Fruit fly (Drosophila melanogaster): Measurements from ENCODE around the gene Crg-1.
A peak's percentile ranks its signal among the peaks of the same experiment; 100 is the strongest.
"Not testable (repeated sequence)": the region's sequence is repeated elsewhere in the genome, so short reads cannot be mapped to it uniquely, and the experiment has no call there.

The Crg-1 gene

DNA sequence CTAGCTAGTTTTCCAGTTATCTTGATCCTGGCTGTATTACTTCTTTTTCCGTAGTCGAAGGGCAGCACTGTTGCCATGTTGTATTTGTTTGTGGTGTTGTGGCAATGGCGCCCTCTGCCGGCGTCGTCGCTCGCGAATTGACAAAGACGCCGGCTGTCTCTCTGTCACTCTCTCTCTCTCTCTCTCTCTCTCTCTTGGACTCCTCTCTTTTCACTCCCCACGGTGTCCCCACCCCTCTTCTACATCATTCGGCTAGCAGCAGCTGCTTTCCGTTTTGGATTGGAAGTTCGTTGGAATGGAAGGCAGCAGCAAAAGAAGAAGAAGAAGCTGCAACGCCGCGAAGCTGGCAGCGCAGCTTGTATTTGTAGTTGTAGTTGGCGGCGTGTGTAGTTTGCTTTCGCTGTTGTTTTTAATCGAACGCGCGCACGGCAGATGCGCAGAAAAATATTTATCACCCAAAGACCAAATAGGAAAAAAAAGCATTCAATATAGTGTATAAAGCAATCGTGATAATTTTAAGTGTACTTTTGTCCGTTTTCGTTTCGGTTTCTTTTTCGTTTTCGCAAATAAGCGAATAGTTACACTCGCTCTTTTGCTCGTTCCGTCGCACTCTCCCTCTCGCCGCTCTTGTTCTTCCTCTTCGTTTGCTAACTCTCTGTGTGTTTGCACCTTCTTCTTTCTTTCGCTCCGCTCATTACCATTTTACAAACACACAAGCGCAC, 13.2 kb upstream of the Crg-1 start:
- TF ChIP-seq Myc (optimal IDR thresholded peaks at IDR 0.05) (no peak), insv (optimal IDR thresholded peaks at IDR 0.05) (no peak), psq (optimal IDR thresholded peaks at IDR 0.05) (no peak), Sin3A (optimal IDR thresholded peaks at IDR 0.05) (no peak), ttk (optimal IDR thresholded peaks at IDR 0.05) (no peak), h (optimal IDR thresholded peaks at IDR 0.05) (no peak)

DNA sequence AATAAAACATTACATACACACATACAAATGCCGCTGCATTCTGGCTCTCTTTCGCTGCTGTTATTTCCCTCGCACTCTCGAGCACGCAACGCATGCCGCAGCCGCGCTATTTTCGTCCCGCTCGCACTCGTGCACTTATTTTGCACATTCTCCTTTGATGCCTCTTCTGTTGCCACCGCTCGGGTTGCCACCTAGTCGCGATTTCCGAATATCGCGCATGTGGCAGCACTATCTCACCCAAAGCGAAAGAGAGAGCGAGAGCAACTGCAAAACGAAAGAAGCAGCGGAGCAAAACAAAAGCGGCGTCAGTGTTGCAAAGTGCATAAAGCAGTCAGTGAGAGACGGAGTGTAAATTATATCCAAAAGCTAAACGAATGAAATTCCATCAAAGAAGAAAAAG, 12.1 kb upstream of the Crg-1 start:
- TF ChIP-seq psq (optimal IDR thresholded peaks at IDR 0.05) (peak; percentile 12), ttk (optimal IDR thresholded peaks at IDR 0.05) (no peak)

DNA sequence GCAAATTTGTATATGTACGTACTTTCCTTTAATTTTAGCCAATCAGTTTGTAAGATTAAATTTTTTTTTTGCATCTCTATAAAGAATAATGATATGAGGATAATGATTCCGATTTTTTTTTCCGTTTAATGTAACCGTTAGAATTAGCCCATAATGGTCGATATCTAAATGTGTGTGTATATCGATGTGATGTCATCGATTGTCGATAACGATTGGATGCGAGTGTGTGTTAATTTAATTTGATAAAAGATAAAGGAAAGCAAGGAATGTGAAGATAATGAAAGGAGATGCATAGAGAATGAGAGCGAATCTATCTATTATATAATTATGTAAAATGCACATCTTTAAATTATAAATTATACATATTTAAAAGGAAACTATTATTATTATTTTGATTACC, 4.6 kb upstream of the Crg-1 start:
- TF ChIP-seq h (optimal IDR thresholded peaks at IDR 0.05) (no peak), ttk (optimal IDR thresholded peaks at IDR 0.05) (no peak), psq (optimal IDR thresholded peaks at IDR 0.05) (no peak), Myc (optimal IDR thresholded peaks at IDR 0.05) (no peak)

DNA sequence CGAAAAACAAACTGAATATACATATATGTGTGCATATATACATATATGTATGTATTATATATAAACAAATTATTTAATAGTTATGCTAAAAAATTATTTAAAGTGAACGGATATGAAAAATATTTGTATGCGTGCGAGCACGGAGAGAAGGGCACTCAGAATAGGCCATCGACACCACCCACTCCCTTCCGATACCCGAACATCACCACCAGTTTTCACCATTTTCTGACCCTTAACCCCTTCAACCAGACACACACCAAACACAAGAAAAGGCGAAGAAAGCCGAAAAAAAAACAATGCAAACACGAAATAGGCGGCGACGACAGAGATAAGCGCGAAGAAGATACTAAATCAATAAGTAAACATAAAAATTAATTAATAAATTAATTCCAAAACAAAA, 3.7 kb upstream of the Crg-1 start:
- TF ChIP-seq ttk (optimal IDR thresholded peaks at IDR 0.05) (no peak), Myc (optimal IDR thresholded peaks at IDR 0.05) (no peak), psq (optimal IDR thresholded peaks at IDR 0.05) (no peak), Sin3A (optimal IDR thresholded peaks at IDR 0.05) (no peak), h (optimal IDR thresholded peaks at IDR 0.05) (no peak), insv (optimal IDR thresholded peaks at IDR 0.05) (no peak)

DNA sequence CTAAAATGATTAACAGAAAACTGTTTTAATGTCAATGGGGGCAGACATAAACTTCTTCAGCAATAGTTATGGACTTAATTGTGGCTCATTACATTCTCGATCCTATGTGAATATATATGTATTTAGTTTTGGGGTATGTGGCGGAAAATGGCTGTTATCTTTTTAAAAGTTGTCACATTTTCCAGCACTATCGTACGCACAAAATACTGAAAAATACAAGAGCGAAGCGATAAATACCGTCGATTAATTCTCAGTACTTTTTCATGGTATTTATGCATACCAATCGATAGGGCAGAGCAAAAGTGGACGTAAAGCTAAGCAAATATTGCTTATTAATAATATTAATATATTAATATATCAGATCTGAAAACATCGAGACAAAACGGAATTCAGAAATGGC, 3.3 kb upstream of the Crg-1 start, which contains the start of gene HIP-R:
Gene HIP-R, plus strand, starts transcription at position 201 of the 400 bp plus-strand sequence.
- TF ChIP-seq psq, h, Sin3A (optimal IDR thresholded peaks at IDR 0.05): not testable (repeated sequence)

DNA sequence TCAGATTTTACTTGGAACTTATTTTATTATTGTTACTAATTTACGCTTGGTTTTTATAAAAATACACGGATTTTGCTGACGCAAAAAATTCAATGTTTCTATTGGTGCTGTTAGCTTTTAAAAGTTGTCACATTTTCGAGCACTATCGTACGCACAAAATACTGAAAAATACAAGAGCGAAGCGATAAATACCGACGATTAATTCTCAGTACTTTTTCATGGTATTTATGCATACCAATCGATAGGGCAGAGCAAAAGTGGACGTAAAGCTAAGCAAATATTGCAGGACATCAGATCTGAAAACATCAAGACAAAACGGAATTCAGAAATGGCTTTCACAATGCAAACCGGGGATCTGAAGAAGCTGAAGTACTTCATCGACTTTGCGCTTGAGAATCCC, 5.9 kb downstream of the Crg-1 start, which contains the start of gene HIP:
Gene HIP, plus strand, starts transcription at position 232 of the 400 bp plus-strand sequence.
- TF ChIP-seq ttk, psq, Myc (optimal IDR thresholded peaks at IDR 0.05): not testable (repeated sequence)

DNA sequence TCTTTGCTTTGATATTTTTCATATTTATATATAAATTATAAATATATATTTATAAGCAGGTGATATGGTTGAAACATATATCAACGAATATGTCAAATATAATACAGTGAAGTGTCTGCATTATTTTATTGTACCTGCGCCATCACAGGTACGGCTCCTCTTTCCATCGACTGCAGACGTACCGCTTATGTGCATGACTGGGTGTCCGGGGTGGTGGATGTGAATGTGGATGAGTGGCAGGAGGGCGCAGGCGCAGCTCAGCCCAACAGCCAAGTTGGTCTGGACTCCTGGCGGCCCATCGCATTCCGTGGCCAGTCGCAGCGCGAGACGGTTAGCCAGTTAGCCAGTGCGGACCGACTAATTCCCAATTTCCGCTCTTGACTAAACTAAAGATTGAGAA, 9.0 kb downstream of the Crg-1 start, which contains the start of gene fd3F:
Gene fd3F, plus strand, starts transcription at position 301 of the 400 bp plus-strand sequence.
- not testable (repeated sequence) for TF ChIP-seq ttk, insv, Myc (optimal IDR thresholded peaks at IDR 0.05)

DNA sequence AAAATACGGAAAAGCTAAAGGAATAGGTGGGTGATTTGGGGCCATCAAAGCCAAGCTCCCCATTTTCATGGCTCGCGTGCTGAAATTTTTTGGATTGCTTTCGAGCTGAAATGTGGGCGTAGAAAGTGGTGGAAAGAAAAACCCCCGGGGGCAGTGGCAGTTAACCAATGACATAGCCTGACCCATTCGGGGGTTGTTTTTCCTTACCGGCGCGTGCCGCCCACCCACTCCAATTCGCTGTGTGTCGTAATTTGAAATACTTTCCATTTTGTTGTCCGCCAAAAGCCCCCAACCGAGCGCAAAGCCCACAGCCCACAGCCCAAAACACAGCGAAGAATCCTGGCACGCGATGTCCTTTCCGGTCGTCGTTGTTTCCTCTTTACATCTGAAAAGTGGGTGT, 15.4 kb downstream of the Crg-1 start:
- no peak for TF ChIP-seq insv (optimal IDR thresholded peaks at IDR 0.05)

DNA sequence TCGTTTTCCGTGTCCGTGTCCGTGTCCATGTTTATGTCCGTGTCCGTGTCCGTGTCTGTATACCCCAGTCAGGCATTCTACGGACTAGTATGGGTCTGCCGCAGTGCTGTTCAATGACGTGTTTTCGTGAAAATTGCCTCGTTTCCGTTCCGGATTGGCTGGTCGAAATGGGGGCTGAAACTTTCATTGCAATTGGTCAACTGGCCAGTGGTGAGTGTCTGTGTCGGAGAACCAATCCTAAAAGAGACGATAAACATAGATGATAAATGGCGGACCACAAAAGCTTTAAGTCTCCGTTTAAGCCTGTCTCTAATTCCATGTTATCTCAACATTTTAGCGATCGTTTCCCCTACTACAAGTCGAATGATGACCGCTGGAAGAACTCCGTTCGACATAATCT, 16.1 kb downstream of the Crg-1 start:
- TF ChIP-seq Myc (optimal IDR thresholded peaks at IDR 0.05) (no peak), Sin3A (optimal IDR thresholded peaks at IDR 0.05) (no peak), insv (optimal IDR thresholded peaks at IDR 0.05) (no peak), psq (optimal IDR thresholded peaks at IDR 0.05) (no peak), ttk (optimal IDR thresholded peaks at IDR 0.05) (no peak), h (optimal IDR thresholded peaks at IDR 0.05) (no peak)

DNA sequence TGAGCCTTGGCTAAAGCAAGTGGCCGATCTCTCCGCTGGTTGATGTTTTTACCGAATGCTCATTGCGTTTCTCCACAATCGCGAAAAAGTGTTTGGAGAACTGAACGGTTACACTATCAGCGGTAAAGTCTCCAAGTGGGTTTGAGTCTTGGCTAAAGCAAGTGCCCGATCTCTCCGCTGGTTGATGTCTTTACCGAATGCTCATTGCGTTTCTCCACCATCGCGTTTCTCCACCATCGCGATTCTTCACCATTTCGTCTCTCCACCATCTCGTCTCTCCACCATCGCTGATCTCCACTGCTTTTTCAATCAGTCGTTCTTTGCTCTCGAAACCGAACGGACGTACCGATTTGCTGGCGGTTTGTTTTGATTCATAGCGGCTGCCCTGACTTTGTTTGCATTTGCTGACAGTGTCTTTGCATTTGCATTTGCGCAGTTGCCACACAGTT, 18.3 kb downstream of the Crg-1 start, which contains the start of gene ec:
Gene ec, plus strand, starts transcription at position 359 of the 449 bp plus-strand sequence.
- TF ChIP-seq ttk (optimal IDR thresholded peaks at IDR 0.05) (no peak), Sin3A (optimal IDR thresholded peaks at IDR 0.05) (no peak), h (optimal IDR thresholded peaks at IDR 0.05) (no peak), Myc (optimal IDR thresholded peaks at IDR 0.05) (no peak), psq (optimal IDR thresholded peaks at IDR 0.05) (no peak), insv (optimal IDR thresholded peaks at IDR 0.05) (no peak)

DNA sequence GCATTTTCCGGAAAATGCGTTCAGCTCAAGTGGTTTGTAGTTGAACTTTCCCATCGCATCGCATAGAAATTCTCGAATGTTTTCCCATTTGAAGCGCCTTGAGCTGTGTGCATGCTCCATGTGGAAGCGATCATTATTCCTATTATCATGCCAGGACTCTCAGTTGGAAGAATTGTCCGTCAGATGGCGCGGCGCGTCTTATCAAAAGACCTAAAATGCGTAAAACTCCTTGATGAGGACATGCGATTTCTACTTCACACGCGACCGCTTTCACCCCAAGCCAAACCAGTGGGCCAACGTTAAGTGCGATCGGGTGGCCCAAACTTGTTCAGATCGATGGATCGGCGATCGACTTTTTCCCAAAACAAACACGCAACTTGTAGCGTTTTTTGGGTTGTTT, 22.6 kb downstream of the Crg-1 start:
- no peak for TF ChIP-seq Myc (optimal IDR thresholded peaks at IDR 0.05)

DNA sequence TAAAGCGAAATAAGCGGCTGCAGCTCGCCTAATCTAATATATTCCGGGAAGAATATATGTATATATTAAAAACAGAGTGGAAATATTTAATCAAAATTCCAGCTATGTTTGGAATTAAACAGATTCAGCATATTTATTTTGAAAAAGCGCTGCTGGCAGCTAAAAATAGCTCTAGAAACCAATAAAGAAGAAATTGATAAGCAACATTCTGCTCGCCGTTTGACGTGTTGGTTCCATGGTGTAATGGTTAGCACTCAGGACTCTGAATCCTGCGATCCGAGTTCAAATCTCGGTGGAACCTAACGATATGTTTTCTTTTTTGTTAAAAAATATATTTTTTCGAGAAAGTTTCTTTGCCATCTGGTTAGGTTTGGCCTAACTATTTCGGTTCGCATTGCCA, 26.4 kb downstream of the Crg-1 start:
- TF ChIP-seq insv (optimal IDR thresholded peaks at IDR 0.05) (no peak), Sin3A (optimal IDR thresholded peaks at IDR 0.05) (no peak), h (optimal IDR thresholded peaks at IDR 0.05) (no peak), ttk (optimal IDR thresholded peaks at IDR 0.05) (no peak), Myc (optimal IDR thresholded peaks at IDR 0.05) (no peak), psq (optimal IDR thresholded peaks at IDR 0.05) (no peak)

DNA sequence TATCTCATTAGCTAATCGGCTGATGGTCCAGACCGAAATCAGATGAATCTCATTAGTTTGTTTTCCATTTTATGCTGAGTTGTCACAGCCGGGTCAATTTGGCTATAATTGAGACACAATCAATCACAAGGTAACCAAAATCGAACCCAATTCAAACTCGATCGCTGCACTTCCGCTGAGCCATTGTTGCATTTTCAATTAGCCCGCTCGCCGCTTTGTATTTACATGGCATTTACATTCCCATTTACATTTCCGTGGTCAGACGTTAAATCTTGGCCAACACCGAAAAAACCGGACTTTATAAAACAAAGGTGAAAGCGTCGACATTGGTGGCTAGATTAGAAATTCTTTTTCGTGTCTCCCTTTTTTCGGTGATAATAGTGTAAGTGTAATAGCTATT, 32.0 kb downstream of the Crg-1 start:
- TF ChIP-seq ttk (optimal IDR thresholded peaks at IDR 0.05) = no peak
- no peak for TF ChIP-seq psq (optimal IDR thresholded peaks at IDR 0.05)

DNA sequence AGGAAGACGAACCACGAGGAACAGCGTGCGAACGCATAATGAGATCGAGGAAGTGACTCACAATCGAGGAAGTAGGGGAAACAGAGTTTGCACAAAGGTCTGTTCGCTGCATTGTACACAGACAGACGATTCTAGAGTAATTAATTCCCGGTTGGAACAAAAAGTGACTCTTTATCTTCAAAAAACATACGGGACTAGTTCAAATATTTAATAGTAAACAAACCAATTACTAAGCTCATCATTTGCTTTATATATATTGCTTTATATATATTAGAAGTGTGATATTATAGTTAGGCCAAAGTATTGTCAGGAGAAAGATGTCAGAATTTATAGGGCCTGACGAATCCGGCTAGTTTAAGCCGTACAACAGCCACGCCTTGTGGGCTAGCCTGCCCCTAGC, 34.9 kb downstream of the Crg-1 start, which contains the start of gene CG2901:
Gene CG2901, plus strand, starts transcription at position 301 of the 400 bp plus-strand sequence.
- TF ChIP-seq Myc (optimal IDR thresholded peaks at IDR 0.05) = no peak
- TF ChIP-seq h (optimal IDR thresholded peaks at IDR 0.05) = no peak
- TF ChIP-seq ttk (optimal IDR thresholded peaks at IDR 0.05) = no peak
- no peak for TF ChIP-seq Sin3A (optimal IDR thresholded peaks at IDR 0.05)
- TF ChIP-seq psq (optimal IDR thresholded peaks at IDR 0.05) = no peak

Measured in Kc167 (cell line).